Fruit fly (Drosophila melanogaster): ENCODE results near the gene Srp72.

Gene Srp72

DNA sequence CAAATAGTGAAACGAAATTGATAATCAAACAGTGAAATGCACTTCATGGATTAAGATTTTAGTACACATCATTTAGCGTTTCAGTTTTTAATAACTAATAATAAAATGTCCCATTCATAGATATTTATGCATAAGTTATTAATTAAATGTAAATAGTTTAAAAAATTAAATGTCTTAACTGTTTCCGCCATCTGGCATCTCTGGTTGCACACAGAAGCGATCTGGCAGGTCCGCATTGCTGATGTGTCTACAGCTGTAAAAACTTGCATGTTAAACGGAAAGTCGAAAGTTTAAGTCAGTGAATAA, at the start of gene Srp72:
Srp72 (plus strand) TSS at position 232 of the 306 bp plus-strand sequence.
- no peak for TF ChIP-seq EcR (GFP tag; optimal IDR thresholded peaks at IDR 0.05)
- no peak for TF ChIP-seq psq (optimal IDR thresholded peaks at IDR 0.05)
- no peak for TF ChIP-seq Dll (optimal IDR thresholded peaks at IDR 0.05)
- TF ChIP-seq usp (GFP tag; optimal IDR thresholded peaks at IDR 0.05), result no peak
- no peak for TF ChIP-seq pan (optimal IDR thresholded peaks at IDR 0.05)
- no peak for TF ChIP-seq CG8478 (optimal IDR thresholded peaks at IDR 0.05)

dm6 chr3R:20542283-20543144, 46.0 kb upstream of the Srp72 start:
- TF ChIP-seq pan (optimal IDR thresholded peaks at IDR 0.05), result no peak
- TF ChIP-seq CG8478 (optimal IDR thresholded peaks at IDR 0.05), result no peak
- no peak for TF ChIP-seq psq (optimal IDR thresholded peaks at IDR 0.05)
- no peak for TF ChIP-seq EcR (GFP tag; optimal IDR thresholded peaks at IDR 0.05)
- TF ChIP-seq Dll (optimal IDR thresholded peaks at IDR 0.05), result no peak
- no peak for TF ChIP-seq usp (GFP tag; optimal IDR thresholded peaks at IDR 0.05)

DNA sequence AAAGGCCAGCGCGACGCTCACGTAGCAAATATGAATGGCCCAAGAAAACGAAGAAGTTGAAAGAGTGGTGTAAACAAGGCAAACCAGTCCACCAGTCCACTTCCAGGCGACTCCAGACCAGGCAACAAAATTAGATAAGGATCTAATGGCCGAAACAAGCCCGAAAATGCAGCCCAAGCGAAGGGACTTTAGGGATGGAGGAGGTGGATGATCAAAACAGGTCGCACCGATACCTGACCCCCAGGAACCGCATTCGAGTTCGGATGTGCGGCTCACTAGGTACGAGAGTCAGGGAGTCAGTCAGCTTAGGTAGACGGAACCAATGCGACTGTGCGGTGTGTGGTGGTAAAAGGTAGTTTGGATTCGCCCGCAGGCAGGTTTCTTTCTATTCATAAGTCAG, 45.3 kb upstream of the Srp72 start:
- TF ChIP-seq psq (optimal IDR thresholded peaks at IDR 0.05) (no peak), usp (GFP tag; optimal IDR thresholded peaks at IDR 0.05) (no peak), CG8478 (optimal IDR thresholded peaks at IDR 0.05) (no peak), EcR (GFP tag; optimal IDR thresholded peaks at IDR 0.05) (no peak)

- no peak for TF ChIP-seq pan (optimal IDR thresholded peaks at IDR 0.05)
- no peak for TF ChIP-seq usp (GFP tag; optimal IDR thresholded peaks at IDR 0.05)
- no peak for TF ChIP-seq EcR (GFP tag; optimal IDR thresholded peaks at IDR 0.05)
- TF ChIP-seq Dll (optimal IDR thresholded peaks at IDR 0.05), result no peak
- TF ChIP-seq psq (optimal IDR thresholded peaks at IDR 0.05), result no peak
- TF ChIP-seq CG8478 (optimal IDR thresholded peaks at IDR 0.05), result no peak
Observed at dm6 chr3R:20543719-20544118, 44.8 kb upstream of the Srp72 start.

DNA sequence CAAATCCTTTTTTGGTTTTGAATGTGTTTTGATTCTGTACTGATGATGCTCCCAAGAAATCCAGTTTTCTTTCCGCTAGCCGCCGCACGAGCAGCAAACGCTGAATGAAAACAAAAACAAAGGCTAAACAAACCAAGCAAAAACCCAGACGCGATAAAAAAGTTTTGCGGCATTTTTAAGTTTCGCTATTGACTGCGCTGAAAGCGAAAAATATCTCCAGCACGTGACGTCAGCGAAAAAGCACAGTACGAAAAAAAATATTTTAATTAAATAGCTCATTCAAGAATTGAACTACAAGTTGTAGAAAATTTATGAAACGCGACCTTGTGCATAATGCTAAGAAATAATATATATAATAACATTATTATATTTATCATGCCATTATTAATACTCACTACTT, 43.6 kb upstream of the Srp72 start:
- TF ChIP-seq EcR (GFP tag; optimal IDR thresholded peaks at IDR 0.05), result no peak
- no peak for TF ChIP-seq usp (GFP tag; optimal IDR thresholded peaks at IDR 0.05)
- no peak for TF ChIP-seq pan (optimal IDR thresholded peaks at IDR 0.05)
- no peak for TF ChIP-seq psq (optimal IDR thresholded peaks at IDR 0.05)
- no peak for TF ChIP-seq CG8478 (optimal IDR thresholded peaks at IDR 0.05)
- no peak for TF ChIP-seq Dll (optimal IDR thresholded peaks at IDR 0.05)

- TF ChIP-seq Dll (optimal IDR thresholded peaks at IDR 0.05) (no peak), EcR (GFP tag; optimal IDR thresholded peaks at IDR 0.05) (no peak), CG8478 (optimal IDR thresholded peaks at IDR 0.05) (no peak), pan (optimal IDR thresholded peaks at IDR 0.05) (no peak), psq (optimal IDR thresholded peaks at IDR 0.05) (no peak), usp (GFP tag; optimal IDR thresholded peaks at IDR 0.05) (no peak)
Observed at dm6 chr3R:20545678-20546077, 42.8 kb upstream of the Srp72 start.

DNA sequence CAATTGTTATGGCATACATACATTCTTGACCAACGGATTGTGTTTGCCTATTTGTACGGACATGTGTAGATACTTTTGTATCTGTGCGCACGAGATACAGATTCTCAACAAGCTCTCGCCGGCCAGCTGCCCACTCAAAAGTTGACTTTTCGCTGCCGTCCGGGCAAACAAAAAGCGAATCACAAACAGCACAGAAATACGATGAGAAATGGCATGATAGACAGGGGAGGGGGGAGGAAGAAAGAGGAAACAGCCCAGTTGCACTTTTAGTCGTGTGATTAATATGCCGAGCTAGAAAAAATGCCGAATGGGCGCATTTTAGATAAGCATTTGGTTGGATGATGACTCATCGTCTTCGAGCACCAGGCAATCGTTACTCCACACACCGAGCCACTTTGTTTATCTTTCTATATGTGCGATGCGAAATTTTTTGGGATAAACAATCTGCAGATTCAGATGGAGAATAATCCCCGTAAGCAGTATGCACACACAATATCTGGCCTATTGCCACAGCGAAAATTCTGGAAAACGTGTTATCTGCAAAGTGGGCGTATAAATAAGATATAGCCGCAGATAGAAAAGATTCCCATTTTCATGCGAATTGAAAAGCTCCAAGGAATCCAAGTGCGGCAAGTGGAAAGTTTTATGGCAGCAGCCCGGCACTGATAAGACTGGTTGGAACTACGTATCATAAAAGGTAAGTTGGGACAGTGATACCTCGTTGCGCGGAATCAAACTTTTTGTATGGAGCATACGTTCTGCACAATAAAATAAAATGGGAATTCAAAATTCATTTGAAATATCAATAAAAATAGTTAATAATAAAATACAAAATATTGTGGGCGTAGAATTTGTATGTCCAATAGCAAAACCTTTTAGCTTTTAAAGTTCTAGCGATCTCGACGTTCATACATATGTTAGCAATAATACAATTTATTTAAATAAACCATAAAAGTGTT, 41.6 kb upstream of the Srp72 start:
- no peak for TF ChIP-seq EcR (GFP tag; optimal IDR thresholded peaks at IDR 0.05)
- no peak for TF ChIP-seq pan (optimal IDR thresholded peaks at IDR 0.05)
- TF ChIP-seq usp (GFP tag; optimal IDR thresholded peaks at IDR 0.05), result no peak
- no peak for TF ChIP-seq Dll (optimal IDR thresholded peaks at IDR 0.05)
- no peak for TF ChIP-seq psq (optimal IDR thresholded peaks at IDR 0.05)
- TF ChIP-seq CG8478 (optimal IDR thresholded peaks at IDR 0.05), result no peak

dm6 chr3R:20547758-20548157, 40.8 kb upstream of the Srp72 start:
- TF ChIP-seq psq (optimal IDR thresholded peaks at IDR 0.05), result no peak
- no peak for TF ChIP-seq EcR (GFP tag; optimal IDR thresholded peaks at IDR 0.05)
- TF ChIP-seq Dll (optimal IDR thresholded peaks at IDR 0.05), result no peak
- TF ChIP-seq CG8478 (optimal IDR thresholded peaks at IDR 0.05), result no peak
- TF ChIP-seq pan (optimal IDR thresholded peaks at IDR 0.05), result no peak
- TF ChIP-seq usp (GFP tag; optimal IDR thresholded peaks at IDR 0.05), result no peak

- TF ChIP-seq CG8478 (optimal IDR thresholded peaks at IDR 0.05) (no peak), EcR (GFP tag; optimal IDR thresholded peaks at IDR 0.05) (no peak), pan (optimal IDR thresholded peaks at IDR 0.05) (no peak), psq (optimal IDR thresholded peaks at IDR 0.05) (no peak), usp (GFP tag; optimal IDR thresholded peaks at IDR 0.05) (no peak), Dll (optimal IDR thresholded peaks at IDR 0.05) (no peak)
Observed at dm6 chr3R:20548255-20548654, 40.3 kb upstream of the Srp72 start.

DNA sequence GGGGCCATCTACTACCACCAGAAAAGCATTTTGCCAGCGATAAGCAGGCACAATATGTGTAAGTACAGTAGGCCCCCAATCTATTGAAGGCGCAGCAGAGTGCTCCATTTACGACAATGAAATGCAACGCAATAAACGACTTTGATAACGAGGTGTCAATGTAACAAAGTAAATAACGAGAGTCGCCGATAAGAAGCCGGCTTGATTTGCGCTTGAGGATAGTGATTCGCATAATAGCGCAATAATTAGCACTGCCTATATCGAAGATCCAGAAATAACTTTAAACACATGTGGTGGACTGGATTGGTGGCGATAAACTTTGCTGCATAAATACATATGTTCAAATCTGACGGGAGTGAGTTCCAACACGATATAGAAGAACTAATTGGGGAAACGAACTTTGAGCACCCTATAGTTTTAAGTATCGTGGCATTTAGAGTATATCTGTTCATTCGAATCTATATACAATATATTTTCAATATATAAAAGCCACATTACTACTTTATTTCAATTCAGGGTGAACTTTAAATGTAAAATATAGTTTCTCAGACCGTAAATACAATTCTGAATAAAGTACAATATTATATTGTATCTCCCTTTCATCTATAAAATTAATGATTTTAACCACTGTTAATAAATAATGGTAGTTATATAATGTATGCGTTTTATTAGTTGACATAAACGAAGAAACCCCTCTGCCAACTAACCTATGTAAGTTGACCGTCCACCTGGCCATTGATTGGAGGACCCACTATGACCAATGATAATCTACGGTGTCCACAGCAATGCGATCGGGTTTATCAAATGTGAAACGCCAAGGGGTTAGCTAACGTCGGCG, 39.3 kb upstream of the Srp72 start:
- no peak for TF ChIP-seq CG8478 (optimal IDR thresholded peaks at IDR 0.05)
- TF ChIP-seq usp (GFP tag; optimal IDR thresholded peaks at IDR 0.05), result no peak
- TF ChIP-seq psq (optimal IDR thresholded peaks at IDR 0.05), result no peak
- no peak for TF ChIP-seq EcR (GFP tag; optimal IDR thresholded peaks at IDR 0.05)
- TF ChIP-seq pan (optimal IDR thresholded peaks at IDR 0.05), result no peak
- no peak for TF ChIP-seq Dll (optimal IDR thresholded peaks at IDR 0.05)
